Worm (Caenorhabditis elegans) whole organism, mixed stage, embryonic: ENCODE data around the gene Y53F4B.1.

ENCODE experiments used
- bed-3 ChIP-seq: fragments of 200-800 bp; sonication (Bioruptor generic); optimal IDR thresholded peaks from 3 replicates; lab custom pipeline; 2018; ENCODE audit warnings: mild to moderate bottlenecking, missing genetic modification characterization, moderate library complexity, missing compliant biosample characterization
- ceh-83 ChIP-seq: fragments of 200-800 bp; sonication (Bioruptor generic); optimal IDR thresholded peaks from 2 replicates; lab custom pipeline; 2018; ENCODE audit warnings: mild to moderate bottlenecking, missing genetic modification characterization, missing compliant biosample characterization
- elt-1 ChIP-seq: sonication (generic microtip); optimal IDR thresholded peaks from 2 replicates; lab custom pipeline; 2017; ENCODE audit warnings: missing genetic modification characterization, mild to moderate bottlenecking, missing compliant biosample characterization, antibody characterized with exemption, moderate library complexity, borderline replicate concordance; ENCODE audit not compliant: insufficient read depth
- elt-3 ChIP-seq: fragments of 150-350 bp; optimal IDR thresholded peaks from 2 replicates; lab custom pipeline; 2014; ENCODE audit warnings: missing biosample characterization, missing genetic modification characterization
- ham-2 ChIP-seq: fragments of 200-800 bp; sonication (Bioruptor generic); optimal IDR thresholded peaks from 2 replicates; lab custom pipeline; 2018; ENCODE audit warnings: mild to moderate bottlenecking, missing genetic modification characterization, missing compliant biosample characterization
- lin-13 ChIP-seq: fragments of 150-350 bp; optimal IDR thresholded peaks from 2 replicates; lab custom pipeline; 2014; ENCODE audit warnings: missing biosample characterization, missing genetic modification characterization
- lin-32 ChIP-seq: fragments of 200-800 bp; sonication (Bioruptor generic); optimal IDR thresholded peaks from 2 replicates; lab custom pipeline; 2018; ENCODE audit warnings: mild to moderate bottlenecking, missing genetic modification characterization, missing compliant biosample characterization
- nhr-12 ChIP-seq: fragments of 150-350 bp; optimal IDR thresholded peaks from 2 replicates; lab custom pipeline; 2014; ENCODE audit warnings: missing biosample characterization, missing genetic modification characterization
- nhr-76 ChIP-seq: sonication (generic microtip); optimal IDR thresholded peaks from 2 replicates; lab custom pipeline; 2017; ENCODE audit warnings: missing biosample characterization, missing genetic modification characterization
- pha-4 ChIP-seq: fragments of 150-350 bp; optimal IDR thresholded peaks from 2 replicates; lab custom pipeline; 2018; ENCODE audit warnings: missing biosample characterization, missing genetic modification reagents, missing genetic modification characterization
- snpc-4 ChIP-seq: fragments of 150-350 bp; optimal IDR thresholded peaks from 2 replicates; lab custom pipeline; 2014; ENCODE audit warnings: missing biosample characterization, missing genetic modification characterization
- sptf-1 ChIP-seq: sonication (generic microtip); optimal IDR thresholded peaks from 2 replicates; lab custom pipeline; 2017; ENCODE audit warnings: mild to moderate bottlenecking, missing genetic modification characterization, moderate library complexity, missing compliant biosample characterization
- unc-39 ChIP-seq: fragments of 150-350 bp; optimal IDR thresholded peaks from 2 replicates; lab custom pipeline; 2014; ENCODE audit warnings: missing biosample characterization, missing genetic modification characterization
- unc-62 ChIP-seq: fragments of 150-350 bp; optimal IDR thresholded peaks from 2 replicates; lab custom pipeline; 2014; ENCODE audit warnings: missing biosample characterization, missing genetic modification reagents, missing genetic modification characterization

ce11 chrII:14983909-14984308 lies 25.9 kb upstream of the Y53F4B.1 start, which contains the start of gene Y53F4B.5:
- no peak for TF ChIP-seq ham-2 (GFP tag; lab: Kevin White, UChicago)
- no peak for TF ChIP-seq nhr-12 (tag; lab: Kevin White, UChicago)
- no peak for TF ChIP-seq unc-62 (GFP tag; lab: Kevin White, UChicago)
- TF ChIP-seq ceh-83 (GFP tag; lab: Kevin White, UChicago), result no peak
- TF ChIP-seq nhr-76 (tag; lab: Kevin White, UChicago), result no peak
- TF ChIP-seq unc-39, result no peak
- TF ChIP-seq pha-4 (tag; lab: Kevin White, UChicago), result no peak
- TF ChIP-seq bed-3 (GFP tag; lab: Kevin White, UChicago), result no peak
- no peak for TF ChIP-seq lin-32 (GFP tag; lab: Kevin White, UChicago)
- TF ChIP-seq lin-13, result no peak
- no peak for TF ChIP-seq snpc-4 (tag; lab: Kevin White, UChicago)
- no peak for TF ChIP-seq sptf-1 (tag; lab: Kevin White, UChicago)
- no peak for TF ChIP-seq elt-3 (tag; lab: Kevin White, UChicago)
- TF ChIP-seq elt-1, result no peak
